Worm (Caenorhabditis elegans) whole organism, midembryonic: ENCODE results near the gene R05F9.11.
"Not testable (repeated sequence)": the region's sequence is repeated elsewhere in the genome, so short reads cannot be mapped to it uniquely, and the experiment has no call there.

Experiments
- T22C8.4 ChIP-seq: fragments of 200-800 bp; sonication (Bioruptor generic); IDR thresholded peaks from 2 replicates; pipeline ENCODE4 v1.3.6; 2022; ENCODE audit warnings: missing genetic modification characterization, missing compliant biosample characterization
- cog-1 ChIP-seq: sonication (generic microtip); optimal IDR thresholded peaks from 2 replicates; lab custom pipeline; 2016; ENCODE audit warnings: missing genetic modification characterization, missing compliant biosample characterization
- flt-1 ChIP-seq: fragments of 200-800 bp; sonication (Bioruptor generic); IDR thresholded peaks from 2 replicates; pipeline ENCODE4 v1.3.6; 2022; ENCODE audit warnings: missing genetic modification characterization, missing compliant biosample characterization
- klf-2 ChIP-seq: fragments of 200-800 bp; sonication (Bioruptor generic); conservative IDR thresholded peaks from 2 replicates; pipeline ENCODE4 v1.3.6; 2022; ENCODE audit warnings: missing genetic modification reagents, missing genetic modification characterization, missing compliant biosample characterization
- med-1 ChIP-seq: sonication (generic microtip); optimal IDR thresholded peaks from 2 replicates; lab custom pipeline; 2017; ENCODE audit warnings: missing genetic modification characterization, mild to moderate bottlenecking, missing compliant biosample characterization, antibody characterized with exemption, missing genetic modification reagents; ENCODE audit not compliant: insufficient read depth
- ref-1 ChIP-seq: fragments of 200-800 bp; sonication (Bioruptor generic); conservative IDR thresholded peaks from 2 replicates; pipeline ENCODE4 v1.3.6; 2022; ENCODE audit warnings: missing genetic modification reagents, missing genetic modification characterization, missing compliant biosample characterization
- tab-1 ChIP-seq: fragments of 200-800 bp; sonication (Bioruptor generic); IDR thresholded peaks from 2 replicates; pipeline ENCODE4 v1.3.6; 2022; ENCODE audit warnings: missing genetic modification characterization, missing compliant biosample characterization
- ztf-23 ChIP-seq: fragments of 200-800 bp; sonication (Bioruptor generic); IDR thresholded peaks from 2 replicates; pipeline ENCODE4 v1.3.6; 2022; ENCODE audit warnings: missing genetic modification reagents, missing genetic modification characterization, missing compliant biosample characterization
- ztf-29 ChIP-seq: fragments of 200-800 bp; sonication (Bioruptor generic); IDR thresholded peaks from 2 replicates; pipeline ENCODE4 v1.3.6; 2022; ENCODE audit warnings: missing genetic modification reagents, missing genetic modification characterization, missing compliant biosample characterization

R05F9.11 gene

ce11 chrII:4905331-4905730 lies 8.7 kb downstream of the R05F9.11 start:
- no peak for TF ChIP-seq T22C8.4 (GFP tag; lab: Robert Waterston, UW)
- no peak for TF ChIP-seq ref-1 (GFP tag; lab: Robert Waterston, UW)
- no peak for TF ChIP-seq tab-1
- no peak for TF ChIP-seq med-1 (GFP tag; lab: Kevin White, UChicago)
- no peak for TF ChIP-seq flt-1 (GFP tag; lab: Robert Waterston, UW)
- TF ChIP-seq ztf-29 (GFP tag; lab: Robert Waterston, UW), result no peak
- no peak for TF ChIP-seq cog-1 (tag; lab: Kevin White, UChicago)
- TF ChIP-seq klf-2, result no peak
- no peak for TF ChIP-seq ztf-23 (GFP tag; lab: Robert Waterston, UW)

DNA sequence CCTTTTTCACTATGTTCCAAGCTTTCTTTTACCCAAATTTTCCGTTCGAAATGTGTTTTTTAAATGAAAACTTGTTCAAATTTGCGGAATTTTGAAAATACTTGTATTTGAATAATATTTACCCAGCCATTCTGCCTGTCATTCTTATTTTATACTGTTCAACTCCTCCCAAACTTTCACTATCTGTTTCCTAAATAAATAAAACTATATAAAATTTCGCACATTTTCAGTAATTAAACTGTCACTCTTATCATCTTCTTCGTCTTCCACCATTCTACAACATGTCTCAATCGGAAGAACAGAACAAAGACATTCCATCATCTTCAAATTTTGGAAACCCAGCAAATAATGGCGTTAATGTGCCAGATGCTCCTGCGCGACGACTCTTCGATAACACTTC lies 9.2 kb downstream of the R05F9.11 start, which contains the start of gene btbd-10:
TSS of gene btbd-10 (plus strand) at position 231 of the 400 bp plus-strand sequence.
- no peak for TF ChIP-seq ztf-29 (GFP tag; lab: Robert Waterston, UW)

DNA sequence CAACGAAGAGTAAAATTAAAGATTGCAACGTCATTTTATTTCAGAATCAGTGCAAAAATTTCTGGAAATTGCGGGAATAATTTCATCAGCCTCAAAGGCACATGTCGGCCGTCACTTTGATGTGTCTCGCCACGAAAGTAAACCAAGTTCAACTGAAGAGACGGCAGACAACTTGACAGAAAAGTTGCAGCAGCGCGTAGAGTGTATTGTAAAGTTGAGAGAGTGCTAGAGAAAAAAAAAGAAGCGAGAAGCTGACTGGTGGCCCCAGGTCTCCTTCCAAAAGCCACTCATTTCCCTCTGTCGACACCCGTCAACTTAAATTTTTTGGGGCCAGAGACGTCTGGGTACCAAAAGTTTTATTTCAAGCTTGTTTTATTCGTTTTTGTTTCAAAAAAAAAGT lies 9.7 kb downstream of the R05F9.11 start:
- TF ChIP-seq cog-1 (tag; lab: Kevin White, UChicago) (no peak), ztf-29 (GFP tag; lab: Robert Waterston, UW) (peak; percentile 57; the same call in 1 of the 2 replicates), ref-1 (GFP tag; lab: Robert Waterston, UW) (no peak), ztf-23 (GFP tag; lab: Robert Waterston, UW) (no peak), klf-2 (no peak), tab-1 (no peak), T22C8.4 (GFP tag; lab: Robert Waterston, UW) (no peak), flt-1 (GFP tag; lab: Robert Waterston, UW) (0 out of 2 replicates have a peak, but pooled peaks have one; percentile 7), med-1 (GFP tag; lab: Kevin White, UChicago) (no peak)

ce11 chrII:4903696-4904095 lies 10.3 kb downstream of the R05F9.11 start, which contains the start of gene sgt-1:
sgt-1 (minus strand) TSS chrII:4903796.
- not testable (repeated sequence) for TF ChIP-seq T22C8.4 (GFP tag; lab: Robert Waterston, UW); ztf-29 (GFP tag; lab: Robert Waterston, UW); med-1 (GFP tag; lab: Kevin White, UChicago)

DNA sequence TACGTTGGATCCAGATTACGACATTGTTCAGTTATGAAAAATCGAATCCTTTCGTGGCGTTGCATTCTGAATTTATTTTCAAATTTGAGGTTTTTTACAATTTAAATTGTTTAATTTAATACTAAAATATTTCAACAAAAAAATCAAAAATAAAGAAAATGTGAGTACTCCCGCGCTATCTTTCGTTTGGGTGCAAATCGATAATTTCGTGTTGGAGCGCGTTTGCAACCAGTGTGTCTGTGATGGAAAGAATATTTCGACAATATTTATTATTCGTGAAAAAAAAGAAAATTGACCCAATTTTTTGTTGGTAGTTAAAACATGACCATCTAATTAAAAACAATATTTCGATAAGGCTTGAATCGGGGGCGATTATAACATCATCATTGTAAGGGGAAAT lies 12.0 kb downstream of the R05F9.11 start, which contains the start of gene R05F9.9:
TSS of gene R05F9.9 (minus strand) at position 66 of the 400 bp plus-strand sequence.
- TF ChIP-seq T22C8.4 (GFP tag; lab: Robert Waterston, UW) (peak; percentile 80), ztf-23 (GFP tag; lab: Robert Waterston, UW) (no peak), ref-1 (GFP tag; lab: Robert Waterston, UW) (no peak)

DNA sequence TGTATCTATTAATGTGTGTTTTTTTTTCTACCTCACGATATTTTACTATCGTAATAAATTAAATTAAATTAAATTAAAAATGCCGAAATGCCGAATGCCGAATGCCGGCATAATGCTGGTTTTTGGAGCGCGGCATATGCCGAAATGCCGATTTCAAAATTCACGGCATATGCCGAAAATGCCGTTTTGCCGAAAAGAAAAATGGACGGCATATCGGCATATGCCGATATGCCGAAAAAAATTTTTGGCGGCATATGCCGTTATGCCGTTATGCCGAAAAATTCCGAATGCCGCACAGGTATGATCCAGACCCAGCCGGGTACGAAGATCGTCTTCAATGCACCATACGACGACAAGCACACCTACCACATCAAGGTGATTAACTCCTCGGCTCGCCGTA lies 15.5 kb downstream of the R05F9.11 start, which contains the start of gene msp-32:
TSS of gene msp-32 (plus strand) at position 301 of the 400 bp plus-strand sequence.
- not testable (repeated sequence) for TF ChIP-seq T22C8.4, flt-1, ref-1 (GFP tag; lab: Robert Waterston, UW)

- TF ChIP-seq ref-1 (GFP tag; lab: Robert Waterston, UW), result no peak
- no peak for TF ChIP-seq klf-2
- no peak for TF ChIP-seq med-1 (GFP tag; lab: Kevin White, UChicago)
- TF ChIP-seq cog-1 (tag; lab: Kevin White, UChicago), result no peak
- TF ChIP-seq ztf-23 (GFP tag; lab: Robert Waterston, UW), result no peak
- no peak for TF ChIP-seq T22C8.4 (GFP tag; lab: Robert Waterston, UW)
- no peak for TF ChIP-seq tab-1
- TF ChIP-seq flt-1 (GFP tag; lab: Robert Waterston, UW), result no peak
- TF ChIP-seq ztf-29 (GFP tag; lab: Robert Waterston, UW), result no peak
These were observed 21.4 kb downstream of the R05F9.11 start, which contains the start of gene msp-33 for ce11 chrII:4892594-4892993. msp-33 (minus strand) TSS chrII:4892694.

- TF ChIP-seq klf-2, result no peak
- no peak for TF ChIP-seq flt-1 (GFP tag; lab: Robert Waterston, UW)
- TF ChIP-seq T22C8.4 (GFP tag; lab: Robert Waterston, UW), result no peak
These were observed 22.8 kb downstream of the R05F9.11 start, which contains the start of gene gst-9 for ce11 chrII:4891012-4891775. gst-9 (plus strand) TSS chrII:4891585.

ce11 chrII:4888527-4889487 lies 25.2 kb downstream of the R05F9.11 start, which contains the start of gene pgm-1:
pgm-1 (plus strand) TSS chrII:4889437.
- no peak for TF ChIP-seq tab-1
- no peak for TF ChIP-seq flt-1 (GFP tag; lab: Robert Waterston, UW)
- no peak for TF ChIP-seq klf-2
- no peak for TF ChIP-seq T22C8.4 (GFP tag; lab: Robert Waterston, UW)
- no peak for TF ChIP-seq ref-1 (GFP tag; lab: Robert Waterston, UW)
- TF ChIP-seq ztf-23 (GFP tag; lab: Robert Waterston, UW), result no peak
- TF ChIP-seq ztf-29 (GFP tag; lab: Robert Waterston, UW), result no peak
- TF ChIP-seq med-1 (GFP tag; lab: Kevin White, UChicago), result no peak
- no peak for TF ChIP-seq cog-1 (tag; lab: Kevin White, UChicago)
